Fruit fly (Drosophila melanogaster): ENCODE data around the gene dpr20.

dpr20 gene

dm6 chr3L:818438-819138, 38.5 kb downstream of the dpr20 start:
- TF ChIP-seq CG10348 (GFP tag; IDR thresholded peaks at IDR 0.05) (peak; percentile 31; the same call in 1 of the 2 replicates), CG15710 (tag; optimal IDR thresholded peaks at IDR 0.05) (peak; percentile 43), CG14655 (GFP tag; optimal IDR thresholded peaks at IDR 0.05) (peak; percentile 10), rn (GFP tag; IDR thresholded peaks at IDR 0.05) (no peak), fd96Ca (GFP tag; IDR thresholded peaks at IDR 0.05) (peak; percentile 39; the same call in 1 of the 3 replicates), EcR (GFP tag; optimal IDR thresholded peaks at IDR 0.05) (no peak), CG34367 (tag; optimal IDR thresholded peaks at IDR 0.05) (peak; percentile 17), CG4496 (GFP tag; IDR thresholded peaks at IDR 0.05) (no peak; the same call in 2 of the 3 replicates), CG8301 (tag; optimal IDR thresholded peaks at IDR 0.05) (peak; percentile 14), Pif1B (GFP tag; optimal IDR thresholded peaks at IDR 0.05) (peak; percentile 41), CG13204 (GFP tag; optimal IDR thresholded peaks at IDR 0.05) (no peak), Ets98B (GFP tag; IDR thresholded peaks at IDR 0.05) (peak; percentile 25; the same call in 1 of the 2 replicates), Snoo (tag; optimal IDR thresholded peaks at IDR 0.05) (peak; percentile 58), CG12605 (GFP tag; IDR thresholded peaks at IDR 0.05) (no peak), D1 (tag; optimal IDR thresholded peaks at IDR 0.05) (no peak), CG9948 (tag; optimal IDR thresholded peaks at IDR 0.05) (peak; percentile 20), CG8159 (tag; optimal IDR thresholded peaks at IDR 0.05) (peak; percentile 61), CG32121 (GFP tag; IDR thresholded peaks at IDR 0.05) (peak; percentile 10), Pif1A (GFP tag; optimal IDR thresholded peaks at IDR 0.05) (peak; percentile 61), CG17806 (tag; optimal IDR thresholded peaks at IDR 0.05) (peak; percentile 24), gl (tag; optimal IDR thresholded peaks at IDR 0.05) (no peak)

dm6 chr3L:817708-818107, 39.3 kb downstream of the dpr20 start:
- TF ChIP-seq CG15710 (tag; optimal IDR thresholded peaks at IDR 0.05) (peak; percentile 41), CG13204 (GFP tag; optimal IDR thresholded peaks at IDR 0.05) (no peak), CG4496 (GFP tag; IDR thresholded peaks at IDR 0.05) (no peak), CG12605 (GFP tag; IDR thresholded peaks at IDR 0.05) (no peak), CG8301 (tag; optimal IDR thresholded peaks at IDR 0.05) (no peak), Snoo (tag; optimal IDR thresholded peaks at IDR 0.05) (peak; percentile 22), Pif1A (GFP tag; optimal IDR thresholded peaks at IDR 0.05) (peak; percentile 63), CG34367 (tag; optimal IDR thresholded peaks at IDR 0.05) (peak; percentile 42), EcR (GFP tag; optimal IDR thresholded peaks at IDR 0.05) (no peak), Ets98B (GFP tag; IDR thresholded peaks at IDR 0.05) (no peak), CG17806 (tag; optimal IDR thresholded peaks at IDR 0.05) (peak; percentile 38), CG8159 (tag; optimal IDR thresholded peaks at IDR 0.05) (peak; percentile 59), CG32121 (GFP tag; IDR thresholded peaks at IDR 0.05) (no peak), fd96Ca (GFP tag; IDR thresholded peaks at IDR 0.05) (no peak), Pif1B (GFP tag; optimal IDR thresholded peaks at IDR 0.05) (peak; percentile 46), CG14655 (GFP tag; optimal IDR thresholded peaks at IDR 0.05) (no peak), CG10348 (GFP tag; IDR thresholded peaks at IDR 0.05) (no peak), D1 (tag; optimal IDR thresholded peaks at IDR 0.05) (no peak), CG9948 (tag; optimal IDR thresholded peaks at IDR 0.05) (peak; percentile 38)

dm6 chr3L:815234-816200, 41.5 kb downstream of the dpr20 start:
- TF ChIP-seq EcR (GFP tag; optimal IDR thresholded peaks at IDR 0.05) (no peak), CG4496 (GFP tag; IDR thresholded peaks at IDR 0.05) (0 out of 3 replicates have a peak, but pooled peaks have one; percentile 31), Snoo (tag; optimal IDR thresholded peaks at IDR 0.05) (no peak), gl (tag; optimal IDR thresholded peaks at IDR 0.05) (no peak), D1 (tag; optimal IDR thresholded peaks at IDR 0.05) (no peak), CG13204 (GFP tag; optimal IDR thresholded peaks at IDR 0.05) (no peak)

dm6 chr3L:813911-814310, 43.1 kb downstream of the dpr20 start:
- peak; percentile 43 for TF ChIP-seq CG8301 (tag; optimal IDR thresholded peaks at IDR 0.05)
- TF ChIP-seq CG13204 (GFP tag; optimal IDR thresholded peaks at IDR 0.05), result no peak
- no peak for TF ChIP-seq CG32121 (GFP tag; IDR thresholded peaks at IDR 0.05)
- no peak for TF ChIP-seq EcR (GFP tag; optimal IDR thresholded peaks at IDR 0.05)
- no peak for TF ChIP-seq CG34367 (tag; optimal IDR thresholded peaks at IDR 0.05)
- TF ChIP-seq CG17806 (tag; optimal IDR thresholded peaks at IDR 0.05), result peak; percentile 32
- TF ChIP-seq CG9948 (tag; optimal IDR thresholded peaks at IDR 0.05), result peak; percentile 31
- TF ChIP-seq CG12605 (GFP tag; IDR thresholded peaks at IDR 0.05), result 0 out of 2 replicates have a peak, but pooled peaks have one; percentile 16
- peak; percentile 21 for TF ChIP-seq Pif1A (GFP tag; optimal IDR thresholded peaks at IDR 0.05)
- peak; percentile 33; the same call in 1 of the 2 replicates for TF ChIP-seq Ets98B (GFP tag; IDR thresholded peaks at IDR 0.05)
- TF ChIP-seq CG14655 (GFP tag; optimal IDR thresholded peaks at IDR 0.05), result peak; percentile 56
- no peak for TF ChIP-seq Pif1B (GFP tag; optimal IDR thresholded peaks at IDR 0.05)
- TF ChIP-seq rn (GFP tag; IDR thresholded peaks at IDR 0.05), result no peak
- peak; percentile 0 for TF ChIP-seq CG15710 (tag; optimal IDR thresholded peaks at IDR 0.05)
- TF ChIP-seq CG4496 (GFP tag; IDR thresholded peaks at IDR 0.05), result peak; percentile 45; the same call in 1 of the 3 replicates
- TF ChIP-seq fd96Ca (GFP tag; IDR thresholded peaks at IDR 0.05), result 0 out of 3 replicates have a peak, but pooled peaks have one; percentile 44
- peak; percentile 31 for TF ChIP-seq CG8159 (tag; optimal IDR thresholded peaks at IDR 0.05)
- TF ChIP-seq gl (tag; optimal IDR thresholded peaks at IDR 0.05), result no peak
- TF ChIP-seq CG10348 (GFP tag; IDR thresholded peaks at IDR 0.05), result no peak
- TF ChIP-seq Snoo (tag; optimal IDR thresholded peaks at IDR 0.05), result no peak
- no peak for TF ChIP-seq D1 (tag; optimal IDR thresholded peaks at IDR 0.05)

Measured in whole organism, pupa.